Fruit fly (Drosophila melanogaster) whole organism, adult: ENCODE measurements around the gene Mo25.
A peak's percentile ranks its signal among the peaks of the same experiment; 100 is the strongest.

Source experiments
- CG33017 ChIP-seq: fragments of 200-800 bp; sonication (Bioruptor generic); optimal IDR thresholded peaks from 2 replicates; lab custom pipeline; 2018; ENCODE audit warnings: missing biosample characterization, mild to moderate bottlenecking, missing genetic modification characterization, moderate library complexity
- CG5204 ChIP-seq: fragments of 200-800 bp; sonication (Bioruptor generic); optimal IDR thresholded peaks from 2 replicates; lab custom pipeline; 2016; ENCODE audit warnings: missing biosample characterization, missing genetic modification characterization
- CG7045 ChIP-seq: fragments of 200-800 bp; sonication (Bioruptor generic); optimal IDR thresholded peaks from 2 replicates; lab custom pipeline; 2017; ENCODE audit warnings: missing biosample characterization, mild to moderate bottlenecking, missing genetic modification characterization
- Hr96 ChIP-seq: fragments of 200-800 bp; sonication (Bioruptor generic); optimal IDR thresholded peaks from 2 replicates; lab custom pipeline; 2016; ENCODE audit warnings: missing biosample characterization, missing genetic modification characterization
- Mnt ChIP-seq: fragments of 200-800 bp; sonication (Bioruptor generic); optimal IDR thresholded peaks from 2 replicates; lab custom pipeline; 2016; ENCODE audit warnings: missing biosample characterization, mild to moderate bottlenecking, missing genetic modification characterization
- toe ChIP-seq: fragments of 200-800 bp; sonication (Bioruptor generic); optimal IDR thresholded peaks from 2 replicates; lab custom pipeline; 2016; ENCODE audit warnings: missing biosample characterization, missing genetic modification characterization

DNA sequence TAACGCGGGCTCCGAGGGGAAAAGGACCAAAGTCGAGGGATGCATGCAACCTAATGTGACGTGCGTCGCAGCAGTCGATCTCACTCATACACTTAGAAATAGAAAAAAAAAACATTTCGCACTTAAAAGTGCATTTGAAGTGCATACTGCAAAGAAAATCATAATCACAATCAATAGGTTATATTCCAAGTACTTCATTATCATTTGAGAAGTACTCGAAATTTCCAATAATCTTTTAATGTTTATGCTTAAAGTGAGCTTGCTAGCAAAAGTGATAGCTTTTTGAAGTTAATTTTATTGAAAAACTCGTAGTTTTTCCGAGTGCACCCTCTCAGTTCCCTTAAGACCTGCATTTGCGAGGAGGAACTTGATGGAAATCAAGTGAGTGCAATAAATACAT is 19.3 kb upstream of the Mo25 start:
- TF ChIP-seq CG5204 (GFP tag; lab: Kevin White, UChicago) (peak; percentile 12), CG33017 (tag; lab: Kevin White, UChicago) (no peak), CG7045 (GFP tag; lab: Kevin White, UChicago) (no peak), toe (GFP tag; lab: Kevin White, UChicago) (no peak), Hr96 (GFP tag; lab: Kevin White, UChicago) (no peak), Mnt (no peak)
